Fruit fly (Drosophila melanogaster) whole organism: ENCODE results near the gene kst.
A peak's percentile ranks its signal among the peaks of the same experiment; 100 is the strongest.

Source experiments
- CG8478 ChIP-seq: fragments of >200 bp; optimal IDR thresholded peaks from 2 replicates; lab custom pipeline; 2018; ENCODE audit warnings: inconsistent platforms
- Dll ChIP-seq: fragments of >200 bp; optimal IDR thresholded peaks from 2 replicates; lab custom pipeline; 2017
- EcR ChIP-seq, 2 experiments: fragments of >200 bp; optimal IDR thresholded peaks; 2 replicates each; lab custom pipeline; 2017; ENCODE audit warnings: missing biosample characterization in 2 of 2, missing genetic modification characterization in 2 of 2, missing genetic modification reagents in 2 of 2
- pan ChIP-seq: fragments of >200 bp; optimal IDR thresholded peaks from 2 replicates; lab custom pipeline; 2017
- psq ChIP-seq: fragments of >200 bp; optimal IDR thresholded peaks from 2 replicates; lab custom pipeline; 2017
- usp ChIP-seq: fragments of >200 bp; optimal IDR thresholded peaks from 2 replicates; lab custom pipeline; 2017; ENCODE audit warnings: missing biosample characterization, missing genetic modification characterization, mixed read lengths

Gene kst

dm6 chr3L:3346294-3346693, 9.6 kb downstream of the kst start:
- TF ChIP-seq Dll (no peak), pan (lab: Kevin White, UChicago) (no peak), CG8478 (no peak), psq (lab: Kevin White, UChicago) (no peak), EcR (GFP tag; optimal IDR thresholded peaks at IDR 0.05; lab: Kevin White, UChicago) (no peak), usp (GFP tag; lab: Kevin White, UChicago) (no peak)

DNA sequence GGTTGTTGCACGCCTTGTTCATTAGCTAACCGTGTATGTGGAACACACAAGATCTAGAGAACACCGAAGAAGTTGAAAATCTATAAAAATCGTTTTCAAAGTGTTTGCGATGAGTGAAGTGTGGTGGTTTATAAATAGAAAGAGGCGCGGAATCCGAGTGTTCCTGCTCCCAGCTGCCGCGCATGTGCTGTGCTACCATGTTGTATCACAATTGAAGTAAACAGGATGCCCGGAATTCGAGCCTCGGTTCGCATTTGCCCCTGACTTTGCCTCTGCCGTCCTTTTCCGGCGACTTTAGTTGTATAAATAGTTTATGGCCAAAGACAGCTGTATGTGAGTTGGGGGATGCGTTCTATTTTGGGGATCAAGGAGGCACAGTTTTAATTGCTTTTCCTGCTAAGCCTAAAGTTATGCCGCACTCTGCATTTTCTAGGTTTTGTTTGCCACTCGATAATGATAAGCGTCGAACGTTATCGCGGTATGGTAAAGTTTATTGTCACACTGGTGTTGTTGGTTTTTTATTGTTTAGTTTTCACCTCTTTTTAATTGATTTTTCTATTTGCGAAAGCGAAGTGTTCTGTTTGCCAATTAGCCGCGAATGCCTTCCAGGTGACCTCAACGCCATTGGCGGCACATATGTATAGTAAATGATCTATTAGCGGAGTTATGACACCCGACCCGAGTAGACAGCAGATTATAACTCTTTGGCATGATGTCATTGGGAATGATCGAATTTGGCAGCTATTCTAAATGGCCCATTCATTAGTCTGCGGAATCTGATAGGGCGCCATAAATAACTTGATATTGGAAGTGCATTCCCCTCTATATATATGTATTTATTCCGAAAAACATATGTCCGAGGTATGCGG, 12.5 kb downstream of the kst start:
- no peak for TF ChIP-seq CG8478
- no peak for TF ChIP-seq usp (GFP tag; lab: Kevin White, UChicago)
- no peak for TF ChIP-seq Dll
- TF ChIP-seq psq (lab: Kevin White, UChicago), result no peak
- TF ChIP-seq EcR (GFP tag; optimal IDR thresholded peaks at IDR 0.05; lab: Kevin White, UChicago), result no peak
- TF ChIP-seq pan (lab: Kevin White, UChicago), result no peak

DNA sequence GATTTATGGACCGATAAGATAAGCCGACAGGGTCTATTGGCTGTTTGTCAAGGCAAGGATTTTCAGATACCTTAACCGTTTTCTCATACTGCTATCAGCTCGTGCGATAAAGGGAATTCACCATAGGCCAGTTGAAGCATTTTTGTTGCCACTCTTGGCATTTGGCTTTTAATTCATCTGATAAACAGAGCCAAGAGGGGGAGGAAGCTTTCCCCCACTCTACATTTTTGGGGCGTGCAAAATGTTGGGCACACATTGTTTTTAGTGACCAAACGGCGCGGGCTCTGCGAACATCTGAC, 13.1 kb downstream of the kst start:
- TF ChIP-seq usp (GFP tag; lab: Kevin White, UChicago) (no peak), pan (lab: Kevin White, UChicago) (no peak), EcR (GFP tag; optimal IDR thresholded peaks at IDR 0.05; lab: Kevin White, UChicago) (no peak), Dll (no peak), psq (lab: Kevin White, UChicago) (no peak), CG8478 (no peak)

DNA sequence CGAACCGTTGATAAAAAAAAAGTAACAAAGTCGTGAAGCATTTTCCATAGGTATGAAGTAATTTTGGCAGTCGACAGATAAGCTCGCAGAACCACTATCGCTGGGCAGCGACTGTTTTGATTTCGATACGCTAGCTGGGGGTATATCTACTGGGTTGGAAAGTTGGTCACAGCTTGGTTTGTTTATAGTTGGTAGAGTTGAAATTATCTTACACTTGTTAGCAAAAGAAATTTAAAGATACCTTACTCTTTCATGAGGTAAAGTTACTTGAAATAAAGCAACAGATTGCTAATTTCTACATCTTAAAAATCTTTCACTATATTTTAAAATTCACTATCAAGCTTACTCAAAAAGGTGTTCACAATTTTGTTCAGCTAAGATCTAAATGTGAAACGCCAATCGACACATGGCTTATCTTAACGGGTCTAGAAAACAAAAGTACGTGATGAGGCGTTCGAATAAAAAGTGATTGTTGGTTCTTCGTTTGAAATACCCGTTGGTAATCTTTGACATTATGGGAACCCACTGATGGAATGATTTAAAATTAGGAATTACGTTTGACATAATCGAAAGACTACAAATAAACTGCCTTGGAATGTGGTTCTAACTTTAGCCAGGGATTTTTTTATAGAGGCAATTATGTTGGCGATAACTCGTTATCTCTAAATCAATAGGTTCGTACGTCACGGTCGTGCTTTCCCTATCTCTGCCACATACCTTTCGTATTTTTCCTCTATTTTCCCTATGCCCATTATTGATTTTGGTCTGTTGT, 14.1 kb downstream of the kst start:
- TF ChIP-seq EcR (GFP tag; optimal IDR thresholded peaks at IDR 0.05; lab: Kevin White, UChicago) (no peak), Dll (no peak), psq (lab: Kevin White, UChicago) (no peak), CG8478 (no peak), usp (GFP tag; lab: Kevin White, UChicago) (no peak), pan (lab: Kevin White, UChicago) (no peak)

- TF ChIP-seq CG8478 (no peak), usp (GFP tag; lab: Kevin White, UChicago) (no peak), EcR (GFP tag; optimal IDR thresholded peaks at IDR 0.05; lab: Kevin White, UChicago) (no peak), pan (lab: Kevin White, UChicago) (no peak), psq (lab: Kevin White, UChicago) (no peak), Dll (no peak)
Measured at dm6 chr3L:3351814-3352359, 15.2 kb downstream of the kst start.

DNA sequence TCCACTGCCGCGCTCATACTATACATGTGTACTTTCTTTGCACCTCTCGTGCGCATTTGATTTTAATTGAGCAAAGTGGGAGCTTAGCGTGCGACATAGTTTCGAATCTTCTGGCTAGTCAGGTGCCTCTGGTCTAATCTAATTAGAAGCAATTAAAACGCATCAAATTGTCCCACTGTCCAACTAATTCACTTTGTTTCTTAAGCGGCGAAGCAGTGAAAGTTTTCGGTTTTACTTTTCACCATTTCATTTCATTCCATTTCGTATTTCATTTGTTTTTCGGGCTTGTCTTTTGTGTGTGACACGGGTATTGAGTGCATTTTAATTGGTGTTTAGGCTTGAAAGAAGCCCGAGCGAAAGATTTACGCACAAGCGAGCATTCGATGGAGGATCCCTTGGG, 15.9 kb downstream of the kst start:
- TF ChIP-seq CG8478, result no peak
- no peak for TF ChIP-seq Dll
- no peak for TF ChIP-seq psq (lab: Kevin White, UChicago)
- no peak for TF ChIP-seq usp (GFP tag; lab: Kevin White, UChicago)
- no peak for TF ChIP-seq EcR (GFP tag; optimal IDR thresholded peaks at IDR 0.05; lab: Kevin White, UChicago)
- TF ChIP-seq pan (lab: Kevin White, UChicago), result no peak

dm6 chr3L:3353297-3353696, 16.6 kb downstream of the kst start:
- TF ChIP-seq usp (GFP tag; lab: Kevin White, UChicago) (no peak), EcR (GFP tag; optimal IDR thresholded peaks at IDR 0.05; lab: Kevin White, UChicago) (no peak), pan (lab: Kevin White, UChicago) (no peak), psq (lab: Kevin White, UChicago) (no peak), CG8478 (no peak), Dll (no peak)

DNA sequence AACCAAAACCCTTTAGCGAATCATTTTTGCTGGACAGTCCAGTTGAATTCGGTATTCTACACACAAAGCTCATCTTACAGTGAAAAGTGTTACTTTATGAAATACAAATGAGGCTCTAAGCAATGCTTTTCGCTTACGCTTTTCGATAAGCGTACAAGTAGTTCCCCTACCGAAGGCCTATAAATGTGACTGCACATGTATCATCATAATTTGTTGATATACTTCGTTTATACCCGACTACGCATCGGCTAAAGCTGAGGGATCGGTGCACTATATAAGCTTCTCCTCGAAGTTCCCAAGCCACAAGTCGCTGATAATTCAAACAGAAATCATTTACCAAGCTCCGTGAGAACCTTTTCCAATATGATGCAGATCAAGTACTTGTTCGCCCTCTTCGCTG, 32.6 kb downstream of the kst start, which contains the start of gene Drs:
TSS of gene Drs (plus strand) at position 301 of the 400 bp plus-strand sequence.
- no peak for TF ChIP-seq EcR (GFP tag; optimal IDR thresholded peaks at IDR 0.05; lab: Kevin White, UChicago)
- TF ChIP-seq CG8478, result no peak
- TF ChIP-seq Dll, result no peak

DNA sequence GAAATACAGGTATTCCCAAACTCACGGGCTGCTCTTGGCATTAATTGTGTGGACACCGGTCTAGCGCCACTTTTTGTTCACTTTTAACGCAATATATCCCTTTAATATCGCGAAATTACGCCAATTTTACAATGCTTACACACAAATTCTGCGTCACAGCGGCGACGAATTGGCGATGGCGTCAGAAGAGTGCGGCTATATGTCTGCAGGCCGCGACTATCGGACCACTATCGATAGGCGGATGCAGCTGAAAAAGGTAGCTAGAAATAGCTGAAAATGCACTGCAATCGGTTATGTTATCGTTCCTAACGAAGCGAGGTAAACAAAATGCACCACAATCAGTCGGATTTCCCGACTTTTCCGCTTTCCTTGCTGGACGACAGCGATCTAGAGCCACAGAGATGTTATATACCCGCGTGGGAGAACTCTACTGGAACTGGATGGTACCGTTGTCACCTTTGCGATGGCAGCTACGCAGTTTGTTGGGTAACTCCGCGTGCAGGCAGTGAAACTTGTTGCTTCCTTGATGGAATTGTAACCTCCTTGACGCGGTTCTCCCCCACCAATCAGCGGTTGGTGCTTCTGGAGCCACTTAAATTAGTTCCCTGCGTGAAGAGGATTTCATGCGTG, 37.4 kb downstream of the kst start, which contains the start of the genes Ythdc1 and CG12010:
TSS of gene Ythdc1 (minus strand) at position 177 of the 630 bp plus-strand sequence.
TSS of gene CG12010 (plus strand) at position 289 of the 630 bp plus-strand sequence.
- peak; percentile 36 for TF ChIP-seq CG8478
- no peak for TF ChIP-seq EcR (GFP tag; optimal IDR thresholded peaks at IDR 0.05; lab: Kevin White, UChicago)

DNA sequence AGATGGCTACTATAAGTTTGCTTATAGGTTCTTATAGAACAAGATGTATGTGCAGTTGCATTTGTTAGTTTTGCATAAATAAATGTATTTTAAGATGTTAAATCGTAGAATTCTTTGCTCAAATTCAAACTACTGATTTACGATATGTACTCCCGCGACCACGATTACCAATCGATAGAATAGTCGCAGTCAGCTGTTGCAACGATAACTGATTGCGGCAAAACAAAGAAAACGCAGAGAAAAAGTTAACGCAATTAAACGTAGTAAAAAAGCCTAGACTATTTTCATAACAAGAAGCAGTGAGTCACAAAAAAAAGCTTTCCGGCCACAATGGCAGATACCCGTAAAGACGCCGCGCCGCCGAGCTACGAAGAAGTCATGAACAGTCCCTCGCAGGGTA, 39.9 kb downstream of the kst start, which contains the start of gene CG12012:
TSS of gene CG12012 (plus strand) at position 207 of the 400 bp plus-strand sequence.
- TF ChIP-seq usp (GFP tag; lab: Kevin White, UChicago), result no peak
- no peak for TF ChIP-seq pan (lab: Kevin White, UChicago)
- no peak for TF ChIP-seq Dll
- no peak for TF ChIP-seq CG8478
- TF ChIP-seq EcR (GFP tag; optimal IDR thresholded peaks at IDR 0.05; lab: Kevin White, UChicago), result no peak
- no peak for TF ChIP-seq psq (lab: Kevin White, UChicago)

- no peak for TF ChIP-seq pan (lab: Kevin White, UChicago)
- TF ChIP-seq EcR (GFP tag; optimal IDR thresholded peaks at IDR 0.05; lab: Kevin White, UChicago), result no peak
- no peak for TF ChIP-seq usp (GFP tag; lab: Kevin White, UChicago)
- no peak for TF ChIP-seq Dll
- TF ChIP-seq psq (lab: Kevin White, UChicago), result no peak
- TF ChIP-seq CG8478, result no peak
Measured at dm6 chr3L:3377247-3377964, 40.7 kb downstream of the kst start.
